Fruit fly (Drosophila melanogaster) S2 (cell line): ENCODE data around the gene CG14088.

ENCODE experiments used
- CG8478 ChIP-seq: fragments of >200 bp; optimal IDR thresholded peaks from 2 replicates; lab custom pipeline; 2018
- CTCF ChIP-seq, 2 experiments: fragments of >200 bp; optimal IDR thresholded peaks; 2 replicates each; lab custom pipeline; 2018

- TF ChIP-seq CG8478 (lab: Kevin White, UChicago) (no peak), CTCF (optimal IDR thresholded peaks at IDR 0.05; lab: Kevin White, UChicago) (no peak)
Observed at dm6 chr3L:19263480-19264140, 6.8 kb downstream of the CG14088 start, which contains the start of the genes CG42374 and Mettl5.
